Fruit fly (Drosophila melanogaster): ENCODE results near the gene Sec16.
A peak's percentile ranks its signal among the peaks of the same experiment; 100 is the strongest.

The Sec16 gene

dm6 chrX:12613248-12613805 lies 17.5 kb downstream of the Sec16 start (continued):
- TF ChIP-seq ara (GFP tag; IDR thresholded peaks at IDR 0.05) (no peak), CG12942 (GFP tag; optimal IDR thresholded peaks at IDR 0.05) (no peak), Blimp-1 (GFP tag; optimal IDR thresholded peaks at IDR 0.05) (no peak), nmo (GFP tag; optimal IDR thresholded peaks at IDR 0.05) (no peak), CG13424 (tag; optimal IDR thresholded peaks at IDR 0.05) (no peak), tup (GFP tag; optimal IDR thresholded peaks at IDR 0.05) (no peak), CG1529 (GFP tag; optimal IDR thresholded peaks at IDR 0.05) (no peak), CG10209 (GFP tag; optimal IDR thresholded peaks at IDR 0.05) (no peak), CG2678 (tag; optimal IDR thresholded peaks at IDR 0.05) (peak; percentile 35), zfh1 (GFP tag; IDR thresholded peaks at IDR 0.05) (no peak), CG16815 (GFP tag; optimal IDR thresholded peaks at IDR 0.05) (no peak), Med (GFP tag) (no peak), CG15269 (tag; optimal IDR thresholded peaks at IDR 0.05) (peak; percentile 8), Abd-B (GFP tag; optimal IDR thresholded peaks at IDR 0.05) (no peak), sim (GFP tag; IDR thresholded peaks at IDR 0.05) (no peak), Optix (GFP tag; IDR thresholded peaks at IDR 0.05) (no peak), CG6683 (GFP tag; optimal IDR thresholded peaks at IDR 0.05) (no peak), BtbVII (GFP tag; optimal IDR thresholded peaks at IDR 0.05) (no peak), CG31441 (GFP tag; IDR thresholded peaks at IDR 0.05) (no peak), CG4328 (GFP tag; optimal IDR thresholded peaks at IDR 0.05) (no peak), Dip3 (GFP tag; optimal IDR thresholded peaks at IDR 0.05) (no peak), CG34376 (GFP tag; optimal IDR thresholded peaks at IDR 0.05) (peak; percentile 13), CG2875 (GFP tag; optimal IDR thresholded peaks at IDR 0.05) (no peak), rib (GFP tag; IDR thresholded peaks at IDR 0.05) (no peak), HHEX (GFP tag; optimal IDR thresholded peaks at IDR 0.05) (no peak), CG18599 (GFP tag; optimal IDR thresholded peaks at IDR 0.05) (peak; percentile 44), CG7786 (GFP tag; optimal IDR thresholded peaks at IDR 0.05) (no peak), fd102C (GFP tag; optimal IDR thresholded peaks at IDR 0.05) (no peak), ind (GFP tag; optimal IDR thresholded peaks at IDR 0.05) (no peak), tap (tag; optimal IDR thresholded peaks at IDR 0.05) (no peak), grau (tag; optimal IDR thresholded peaks at IDR 0.05) (peak; percentile 45), CG14860 (GFP tag; IDR thresholded peaks at IDR 0.05; ENCODE audit: partially characterized antibody) (no peak), fu2 (GFP tag; optimal IDR thresholded peaks at IDR 0.05) (no peak), salm (tag; optimal IDR thresholded peaks at IDR 0.05) (no peak), CG9437 (GFP tag; optimal IDR thresholded peaks at IDR 0.05) (no peak), CG11085 (GFP tag; IDR thresholded peaks at IDR 0.05) (peak; percentile 38; the same call in 1 of the 2 replicates), CG12744 (GFP tag; optimal IDR thresholded peaks at IDR 0.05) (no peak), Deaf1 (tag; optimal IDR thresholded peaks at IDR 0.05) (no peak), seq (GFP tag; IDR thresholded peaks at IDR 0.05) (no peak), CG6791 (GFP tag; IDR thresholded peaks at IDR 0.05; ENCODE audit: partially characterized antibody) (no peak), D19A (tag; optimal IDR thresholded peaks at IDR 0.05) (peak; percentile 21), Hmr (GFP tag; optimal IDR thresholded peaks at IDR 0.05) (peak; percentile 8), sqz (GFP tag; optimal IDR thresholded peaks at IDR 0.05) (no peak), row (GFP tag; IDR thresholded peaks at IDR 0.05) (peak; percentile 51; the same call in 2 of the 3 replicates), Sry-δ (GFP tag; optimal IDR thresholded peaks at IDR 0.05) (no peak), CG17385 (GFP tag; optimal IDR thresholded peaks at IDR 0.05) (no peak), pfk (GFP tag; optimal IDR thresholded peaks at IDR 0.05) (no peak), Trl (optimal IDR thresholded peaks at IDR 0.05) (peak in 1 of 2 experiments; percentile 22), Trl (GFP tag; optimal IDR thresholded peaks at IDR 0.05) (no peak), CG2116 (GFP tag; optimal IDR thresholded peaks at IDR 0.05) (no peak)
